Worm (Caenorhabditis elegans): ENCODE data around the gene Y38H8A.4.

Gene Y38H8A.4

ce11 chrIV:13487596-13487995 lies 15.4 kb upstream of the Y38H8A.4 start:
- TF ChIP-seq unc-62 (GFP tag; optimal IDR thresholded peaks at IDR 0.05 in 1 of 2) (peak in 1 of 2 experiments; percentile 53), unc-62 (tag; optimal IDR thresholded peaks at IDR 0.05) (no peak), ctbp-1 (GFP tag; IDR thresholded peaks at IDR 0.05) (no peak)

ce11 chrIV:13487019-13487418 lies 14.8 kb upstream of the Y38H8A.4 start:
- TF ChIP-seq snpc-1.2 (GFP tag; IDR thresholded peaks at IDR 0.05) (no peak), ctbp-1 (GFP tag; IDR thresholded peaks at IDR 0.05) (no peak), ceh-44 (GFP tag; IDR thresholded peaks at IDR 0.05) (no peak), R02D3.7 (tag; optimal IDR thresholded peaks at IDR 0.05) (no peak), hif-1 (tag; optimal IDR thresholded peaks at IDR 0.05) (peak in 1 of 2 experiments; percentile 71), mep-1 (tag; optimal IDR thresholded peaks at IDR 0.05) (no peak), mes-2 (tag; optimal IDR thresholded peaks at IDR 0.05; ENCODE audit: poor library complexity, severe bottlenecking) (peak; percentile 85), set-16 (GFP tag; IDR thresholded peaks at IDR 0.05) (no peak), lin-38 (GFP tag; IDR thresholded peaks at IDR 0.05) (0 out of 2 replicates have a peak, but pooled peaks have one; percentile 29), lin-15B (tag; optimal IDR thresholded peaks at IDR 0.05) (no peak), dmd-6 (GFP tag; IDR thresholded peaks at IDR 0.05) (0 out of 2 replicates have a peak, but pooled peaks have one; percentile 9), cey-2 (tag; optimal IDR thresholded peaks at IDR 0.05; ENCODE audit: borderline replicate concordance, insufficient read depth) (no peak)

ce11 chrIV:13483596-13483995 lies 11.4 kb upstream of the Y38H8A.4 start:
- TF ChIP-seq T26A8.4 (GFP tag; IDR thresholded peaks at IDR 0.05) (0 out of 2 replicates have a peak, but pooled peaks have one; percentile 28), lin-13 (GFP tag; optimal IDR thresholded peaks at IDR 0.05) (no peak), unc-62 (GFP tag; optimal IDR thresholded peaks at IDR 0.05 in 1 of 2) (peak in 1 of 2 experiments; percentile 79), unc-62 (tag; optimal IDR thresholded peaks at IDR 0.05) (no peak), ces-1 (GFP tag; optimal IDR thresholded peaks at IDR 0.05) (no peak)

- TF ChIP-seq hlh-11 (tag; optimal IDR thresholded peaks at IDR 0.05) (no peak), mdl-1 (tag; optimal IDR thresholded peaks at IDR 0.05) (no peak), R02D3.7 (tag; optimal IDR thresholded peaks at IDR 0.05) (no peak), ces-1 (GFP tag; optimal IDR thresholded peaks at IDR 0.05) (no peak), ceh-32 (tag; optimal IDR thresholded peaks at IDR 0.05; ENCODE audit: poor library complexity) (no peak), spr-1 (tag; optimal IDR thresholded peaks at IDR 0.05) (no peak), dpl-1 (GFP tag; optimal IDR thresholded peaks at IDR 0.05) (no peak), snpc-4 (tag; optimal IDR thresholded peaks at IDR 0.05) (no peak), lin-13 (GFP tag; optimal IDR thresholded peaks at IDR 0.05) (no peak), ztf-11 (tag; optimal IDR thresholded peaks at IDR 0.05) (no peak), aly-2 (tag; optimal IDR thresholded peaks at IDR 0.05) (no peak), lsy-2 (tag; optimal IDR thresholded peaks at IDR 0.05) (no peak), Y5F2A.4 (GFP tag; optimal IDR thresholded peaks at IDR 0.05) (no peak), tra-1 (GFP tag; IDR thresholded peaks at IDR 0.05) (no peak), spr-3 (GFP tag; optimal IDR thresholded peaks at IDR 0.05) (no peak), snpc-1.2 (GFP tag; IDR thresholded peaks at IDR 0.05) (no peak)
Observed at ce11 chrIV:13482469-13482868, 10.3 kb upstream of the Y38H8A.4 start, which contains the start of gene Y38H8A.1. Gene Y38H8A.1 (plus strand): TSS chrIV:13482769.

ce11 chrIV:13474132-13474531 lies 2.0 kb upstream of the Y38H8A.4 start, which contains the start of gene Y38H8A.2:
Gene Y38H8A.2 (plus strand): TSS chrIV:13474432.
- TF ChIP-seq ceh-44 (GFP tag; IDR thresholded peaks at IDR 0.05) (no peak), egl-27 (tag; optimal IDR thresholded peaks at IDR 0.05) (no peak), lsy-2 (tag; optimal IDR thresholded peaks at IDR 0.05) (no peak), daf-8 (GFP tag; IDR thresholded peaks at IDR 0.05) (no peak), saeg-2 (GFP tag; IDR thresholded peaks at IDR 0.05) (no peak), fkh-10 (GFP tag; optimal IDR thresholded peaks at IDR 0.05) (no peak), zip-11 (GFP tag; IDR thresholded peaks at IDR 0.05) (no peak), nhr-25 (tag; optimal IDR thresholded peaks at IDR 0.05; ENCODE audit: borderline replicate concordance, insufficient read depth) (no peak), hmg-1.1 (GFP tag; IDR thresholded peaks at IDR 0.05) (no peak), snpc-4 (tag; optimal IDR thresholded peaks at IDR 0.05) (no peak), lin-13 (GFP tag; optimal IDR thresholded peaks at IDR 0.05) (no peak), dmd-8 (GFP tag; IDR thresholded peaks at IDR 0.05) (no peak), ama-1 (optimal IDR thresholded peaks at IDR 0.05) (no peak), daf-16 (GFP tag; optimal IDR thresholded peaks at IDR 0.05) (no peak), daf-16 (tag; optimal IDR thresholded peaks at IDR 0.05) (no peak), ceh-62 (tag; optimal IDR thresholded peaks at IDR 0.05) (no peak)
